Worm (Caenorhabditis elegans) whole organism, L1 larva: ENCODE measurements around the gene ntl-4.

Experiments
- C04F5.9 ChIP-seq: sonication (generic microtip); optimal IDR thresholded peaks from 2 replicates; lab custom pipeline; 2016; ENCODE audit warnings: missing genetic modification characterization, missing compliant biosample characterization
- Y116A8C.19 ChIP-seq: sonication (generic microtip); optimal IDR thresholded peaks from 2 replicates; lab custom pipeline; 2016; ENCODE audit warnings: missing compliant biosample characterization, missing genetic modification characterization, borderline replicate concordance
- alr-1 ChIP-seq: fragments of 200-800 bp; sonication (Bioruptor generic); optimal IDR thresholded peaks from 2 replicates; lab custom pipeline; 2018; ENCODE audit warnings: borderline replicate concordance, mild to moderate bottlenecking, missing genetic modification characterization, missing compliant biosample characterization
- aly-2 ChIP-seq: fragments of 150-350 bp; optimal IDR thresholded peaks from 2 replicates; lab custom pipeline; 2014; ENCODE audit warnings: missing biosample characterization, missing genetic modification characterization
- ceh-63 ChIP-seq: fragments of 200-800 bp; sonication (Bioruptor generic); optimal IDR thresholded peaks from 2 replicates; lab custom pipeline; 2018; ENCODE audit warnings: mild to moderate bottlenecking, missing genetic modification characterization, missing compliant biosample characterization
- ceh-8 ChIP-seq: fragments of 200-800 bp; sonication (Bioruptor generic); optimal IDR thresholded peaks from 2 replicates; lab custom pipeline; 2018; ENCODE audit warnings: mild to moderate bottlenecking, missing genetic modification characterization, moderate library complexity, missing compliant biosample characterization
- ceh-82 ChIP-seq, 3 experiments: fragments of 150-350 bp in 1 of 3; sonication (generic microtip) in 2 of 3; optimal IDR thresholded peaks; 2 replicates each; lab custom pipeline; 2014 to 2017; ENCODE audit warnings: missing biosample characterization in 3 of 3, missing genetic modification characterization in 3 of 3
- ceh-88 ChIP-seq: fragments of 200-800 bp; sonication (Bioruptor generic); IDR thresholded peaks from 2 replicates; pipeline ENCODE4 v1.3.6; 2022; ENCODE audit warnings: missing genetic modification characterization, missing compliant biosample characterization
- ces-1 ChIP-seq: fragments of 150-350 bp; optimal IDR thresholded peaks from 2 replicates; lab custom pipeline; 2014; ENCODE audit warnings: missing biosample characterization, missing genetic modification reagents, missing genetic modification characterization
- dsc-1 ChIP-seq: sonication (generic microtip); optimal IDR thresholded peaks from 2 replicates; lab custom pipeline; 2016; ENCODE audit warnings: mild to moderate bottlenecking, missing genetic modification characterization, missing compliant biosample characterization
- elt-2 ChIP-seq: sonication (generic microtip); optimal IDR thresholded peaks from 2 replicates; lab custom pipeline; 2016; ENCODE audit warnings: missing genetic modification characterization, mild to moderate bottlenecking, inconsistent platforms, missing compliant biosample characterization, missing genetic modification reagents
- elt-3 ChIP-seq, 6 experiments: fragments of 150-350 bp in 1 of 6; sonication (generic microtip); optimal IDR thresholded peaks; 2 replicates each; lab custom pipeline; 2017 to 2018; ENCODE audit warnings: missing biosample characterization in 6 of 6, missing genetic modification characterization in 6 of 6, inconsistent platforms in 1 of 6
- fkh-10 ChIP-seq: sonication (generic microtip); optimal IDR thresholded peaks from 2 replicates; lab custom pipeline; 2017; ENCODE audit warnings: missing biosample characterization, missing genetic modification reagents, missing genetic modification characterization
- grh-1 ChIP-seq: fragments of 200-800 bp; sonication (Bioruptor generic); IDR thresholded peaks from 2 replicates; pipeline ENCODE4 v1.3.6; 2022; ENCODE audit warnings: missing genetic modification reagents, missing genetic modification characterization, missing compliant biosample characterization
- hlh-4 ChIP-seq: sonication (generic microtip); optimal IDR thresholded peaks from 2 replicates; lab custom pipeline; 2016; ENCODE audit warnings: mild to moderate bottlenecking, missing genetic modification characterization, missing compliant biosample characterization
- lin-15B ChIP-seq: fragments of 150-350 bp; sonication (generic microtip); optimal IDR thresholded peaks from 3 replicates; lab custom pipeline; 2014; ENCODE audit warnings: missing biosample characterization, missing genetic modification characterization
- mab-9 ChIP-seq: fragments of 200-800 bp; sonication (Bioruptor generic); IDR thresholded peaks from 2 replicates; pipeline ENCODE4 v1.3.6; 2022; ENCODE audit warnings: missing genetic modification reagents, missing genetic modification characterization, missing compliant biosample characterization
- nhr-12 ChIP-seq: sonication (generic microtip); optimal IDR thresholded peaks from 2 replicates; lab custom pipeline; 2017; ENCODE audit warnings: missing biosample characterization, missing genetic modification characterization
- nhr-19 ChIP-seq: fragments of 200-800 bp; sonication (Bioruptor generic); conservative IDR thresholded peaks from 2 replicates; pipeline ENCODE4 v1.3.6; 2022; ENCODE audit warnings: missing genetic modification characterization, missing compliant biosample characterization
- nhr-20 ChIP-seq: sonication (generic microtip); optimal IDR thresholded peaks from 2 replicates; lab custom pipeline; 2016; ENCODE audit warnings: mild to moderate bottlenecking, missing genetic modification characterization, missing compliant biosample characterization
- nhr-84 ChIP-seq: sonication (generic microtip); optimal IDR thresholded peaks from 2 replicates; lab custom pipeline; 2017; ENCODE audit warnings: missing biosample characterization, missing genetic modification characterization
- snpc-4 ChIP-seq: fragments of 150-350 bp; optimal IDR thresholded peaks from 2 replicates; lab custom pipeline; 2014; ENCODE audit warnings: missing biosample characterization, missing genetic modification characterization
- sup-37 ChIP-seq: fragments of 200-800 bp; sonication (Bioruptor generic); optimal IDR thresholded peaks from 2 replicates; lab custom pipeline; 2018; ENCODE audit warnings: mild to moderate bottlenecking, missing genetic modification characterization, missing compliant biosample characterization
- unc-130 ChIP-seq: fragments of 150-350 bp; optimal IDR thresholded peaks from 2 replicates; lab custom pipeline; 2017; ENCODE audit warnings: missing biosample characterization, missing genetic modification characterization, inconsistent platforms
- xbp-1 ChIP-seq: sonication (generic microtip); optimal IDR thresholded peaks from 2 replicates; lab custom pipeline; 2016; ENCODE audit warnings: missing genetic modification characterization, missing compliant biosample characterization
- zip-4 ChIP-seq: fragments of 200-800 bp; sonication (Bioruptor generic); optimal IDR thresholded peaks from 2 replicates; lab custom pipeline; 2018; ENCODE audit warnings: mild to moderate bottlenecking, missing genetic modification characterization, moderate library complexity, missing compliant biosample characterization

ntl-4 gene

ce11 chrIV:7955849-7956248 is 45.5 kb downstream of the ntl-4 start, which contains the start of gene ceh-19:
ceh-19 (minus strand) TSS chrIV:7955949.
- TF ChIP-seq hlh-4 (no peak), elt-2 (tag; lab: Kevin White, UChicago) (no peak), dsc-1 (tag; lab: Kevin White, UChicago) (no peak), nhr-84 (tag; lab: Kevin White, UChicago) (no peak), Y116A8C.19 (tag; lab: Kevin White, UChicago) (no peak), elt-3 (tag; optimal IDR thresholded peaks at IDR 0.05; lab: Kevin White, UChicago) (no peak), ceh-8 (GFP tag; lab: Kevin White, UChicago) (no peak)

- TF ChIP-seq Y116A8C.19 (tag; lab: Kevin White, UChicago) (no peak), ces-1 (no peak), C04F5.9 (tag; lab: Kevin White, UChicago) (no peak), sup-37 (GFP tag; lab: Kevin White, UChicago) (no peak)
These were observed 46.4 kb downstream of the ntl-4 start, which contains the start of gene csr-1 for ce11 chrIV:7956643-7957317. csr-1 (plus strand) TSS chrIV:7957267.

ce11 chrIV:7957504-7957903 is 47.1 kb downstream of the ntl-4 start, which contains the start of gene frpr-10:
frpr-10 (plus strand) TSS chrIV:7957804.
- TF ChIP-seq ceh-82 (tag; optimal IDR thresholded peaks at IDR 0.05; lab: Kevin White, UChicago) (no peak), aly-2 (tag; lab: Kevin White, UChicago) (no peak), nhr-20 (no peak), nhr-19 (no peak)

ce11 chrIV:7958092-7958491 is 47.7 kb downstream of the ntl-4 start:
- TF ChIP-seq xbp-1 (tag; lab: Kevin White, UChicago) = no peak
- no peak for TF ChIP-seq grh-1
- no peak for TF ChIP-seq zip-4 (GFP tag; lab: Kevin White, UChicago)
- TF ChIP-seq ceh-63 = no peak
- TF ChIP-seq nhr-12 (tag; lab: Kevin White, UChicago) = no peak
- no peak for TF ChIP-seq snpc-4
- no peak for TF ChIP-seq lin-15B (tag; lab: Kevin White, UChicago)
- TF ChIP-seq ceh-88 (GFP tag; lab: Robert Waterston, UW) = no peak
- TF ChIP-seq mab-9 (GFP tag; lab: Robert Waterston, UW) = no peak

ce11 chrIV:7961889-7962342 is 51.5 kb downstream of the ntl-4 start:
- TF ChIP-seq nhr-19 (no peak), snpc-4 (no peak), fkh-10 (GFP tag; lab: Kevin White, UChicago) (no peak), ceh-63 (no peak), unc-130 (tag; lab: Kevin White, UChicago) (no peak), alr-1 (tag; lab: Kevin White, UChicago) (no peak)
